Worm (Caenorhabditis elegans): Measurements from ENCODE around the gene Y56A3A.16.

Gene Y56A3A.16

ce11 chrIII:11914220-11914619 lies at the start of gene Y56A3A.16:
Y56A3A.16 (minus strand) TSS chrIII:11914320.
- TF ChIP-seq bed-3 (GFP tag; optimal IDR thresholded peaks at IDR 0.05): no peak
- TF ChIP-seq flh-1 (GFP tag; optimal IDR thresholded peaks at IDR 0.05): no peak
- no peak for TF ChIP-seq ceh-43 (GFP tag; optimal IDR thresholded peaks at IDR 0.05)
- no peak for TF ChIP-seq mls-2 (tag; optimal IDR thresholded peaks at IDR 0.05)
- TF ChIP-seq M03D4.4 (tag; optimal IDR thresholded peaks at IDR 0.05): no peak
- TF ChIP-seq mep-1 (tag; optimal IDR thresholded peaks at IDR 0.05): no peak
- no peak for TF ChIP-seq ztf-11 (tag; optimal IDR thresholded peaks at IDR 0.05)

- TF ChIP-seq lsy-2 (tag; optimal IDR thresholded peaks at IDR 0.05) (no peak), mab-5 (tag; optimal IDR thresholded peaks at IDR 0.05) (no peak), lin-32 (GFP tag; optimal IDR thresholded peaks at IDR 0.05) (no peak), elt-3 (tag; optimal IDR thresholded peaks at IDR 0.05) (no peak), ceh-83 (GFP tag; optimal IDR thresholded peaks at IDR 0.05) (no peak), snpc-4 (tag; optimal IDR thresholded peaks at IDR 0.05) (no peak), unc-120 (tag; optimal IDR thresholded peaks at IDR 0.05; ENCODE audit: poor library complexity, severe bottlenecking) (no peak), bed-3 (GFP tag; optimal IDR thresholded peaks at IDR 0.05) (no peak), nhr-28 (tag; optimal IDR thresholded peaks at IDR 0.05) (no peak), mls-2 (tag; optimal IDR thresholded peaks at IDR 0.05) (no peak), ceh-39 (tag; optimal IDR thresholded peaks at IDR 0.05) (no peak), cnd-1 (tag; optimal IDR thresholded peaks at IDR 0.05) (no peak), flh-1 (GFP tag; optimal IDR thresholded peaks at IDR 0.05) (no peak), nhr-12 (tag; optimal IDR thresholded peaks at IDR 0.05) (no peak), ztf-11 (tag; optimal IDR thresholded peaks at IDR 0.05) (no peak), unc-62 (GFP tag; optimal IDR thresholded peaks at IDR 0.05) (no peak)
Measured at ce11 chrIII:11960080-11960479, 46.0 kb upstream of the Y56A3A.16 start, which contains the start of gene top-3. top-3 (minus strand) TSS chrIII:11960180.

ce11 chrIII:11954150-11954549 lies 40.0 kb upstream of the Y56A3A.16 start:
- TF ChIP-seq pha-4 (tag; optimal IDR thresholded peaks at IDR 0.05) (no peak), elt-1 (tag; optimal IDR thresholded peaks at IDR 0.05; ENCODE audit: borderline replicate concordance, insufficient read depth) (no peak), lin-13 (tag; optimal IDR thresholded peaks at IDR 0.05) (no peak), snpc-4 (tag; optimal IDR thresholded peaks at IDR 0.05) (no peak), ces-1 (GFP tag; optimal IDR thresholded peaks at IDR 0.05) (no peak), ham-2 (GFP tag; optimal IDR thresholded peaks at IDR 0.05) (no peak), ztf-11 (tag; optimal IDR thresholded peaks at IDR 0.05) (no peak), unc-120 (tag; optimal IDR thresholded peaks at IDR 0.05; ENCODE audit: poor library complexity, severe bottlenecking) (no peak), ceh-43 (GFP tag; optimal IDR thresholded peaks at IDR 0.05) (no peak), mab-5 (tag; optimal IDR thresholded peaks at IDR 0.05) (no peak), sem-2 (GFP tag; optimal IDR thresholded peaks at IDR 0.05) (no peak)

ce11 chrIII:11951111-11951510 lies 37.0 kb upstream of the Y56A3A.16 start:
- TF ChIP-seq nhr-12 (tag; optimal IDR thresholded peaks at IDR 0.05) (no peak), blmp-1 (tag; optimal IDR thresholded peaks at IDR 0.05) (no peak), lsy-2 (tag; optimal IDR thresholded peaks at IDR 0.05) (no peak), bed-3 (GFP tag; optimal IDR thresholded peaks at IDR 0.05) (no peak), mab-5 (tag; optimal IDR thresholded peaks at IDR 0.05) (no peak), mls-2 (tag; optimal IDR thresholded peaks at IDR 0.05) (no peak), unc-39 (tag; optimal IDR thresholded peaks at IDR 0.05) (no peak), M03D4.4 (tag; optimal IDR thresholded peaks at IDR 0.05) (no peak)

ce11 chrIII:11949276-11949879 lies 35.3 kb upstream of the Y56A3A.16 start:
- TF ChIP-seq ztf-11 (tag; optimal IDR thresholded peaks at IDR 0.05) (no peak), zip-8 (tag; optimal IDR thresholded peaks at IDR 0.05) (peak; percentile 53)

ce11 chrIII:11948437-11948836 lies 34.3 kb upstream of the Y56A3A.16 start:
- no peak for TF ChIP-seq pha-4 (tag; optimal IDR thresholded peaks at IDR 0.05)
- no peak for TF ChIP-seq blmp-1 (tag; optimal IDR thresholded peaks at IDR 0.05)
- TF ChIP-seq unc-120 (tag; optimal IDR thresholded peaks at IDR 0.05; ENCODE audit: poor library complexity, severe bottlenecking): no peak
- no peak for TF ChIP-seq drap-1 (GFP tag; optimal IDR thresholded peaks at IDR 0.05)
- no peak for TF ChIP-seq flh-1 (GFP tag; optimal IDR thresholded peaks at IDR 0.05)
- TF ChIP-seq ham-2 (GFP tag; optimal IDR thresholded peaks at IDR 0.05): no peak
- no peak for TF ChIP-seq nhr-76 (tag; optimal IDR thresholded peaks at IDR 0.05)
- TF ChIP-seq ces-1 (GFP tag; optimal IDR thresholded peaks at IDR 0.05): no peak

Data from whole organism, mixed stage, embryonic.